Worm (Caenorhabditis elegans): ENCODE measurements around the gene F58G1.7.

The F58G1.7 gene

DNA sequence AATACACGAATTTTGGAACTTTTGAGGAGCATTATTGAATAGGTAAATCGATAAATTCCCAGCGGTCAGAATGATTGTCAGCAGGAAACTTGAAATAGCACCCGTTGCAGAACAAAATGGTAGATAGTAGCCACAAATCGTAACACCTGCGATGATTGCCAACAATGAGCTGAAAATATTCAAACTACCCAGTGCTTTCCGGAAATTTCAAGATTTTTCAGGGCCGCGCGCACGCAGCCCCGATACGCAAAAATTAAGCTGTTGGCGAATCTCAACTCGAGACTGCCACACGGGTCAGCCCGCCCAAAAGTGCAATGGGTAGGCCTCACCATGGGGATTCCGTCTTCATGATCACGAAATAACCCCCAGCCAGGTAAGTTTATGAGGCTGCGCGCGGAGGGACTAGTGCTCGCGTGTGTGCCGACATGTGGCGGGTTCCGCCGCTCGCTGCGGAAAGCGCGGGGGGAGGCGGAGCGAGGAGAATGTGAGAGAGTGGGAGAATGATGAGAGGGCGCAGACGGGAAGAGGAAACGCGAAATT lies 3.4 kb downstream of the F58G1.7 start (continued):
- no peak for TF ChIP-seq egl-27 (tag; optimal IDR thresholded peaks at IDR 0.05)
- peak; percentile 96 for TF ChIP-seq mdt-29 (GFP tag; IDR thresholded peaks at IDR 0.05)
- TF ChIP-seq pqm-1 (tag; optimal IDR thresholded peaks at IDR 0.05), result peak; percentile 24
- peak; percentile 100 for TF ChIP-seq aha-1 (tag)
- peak; percentile 73 for TF ChIP-seq ceh-20 (GFP tag; IDR thresholded peaks at IDR 0.05)
- peak; percentile 71 for TF ChIP-seq dmd-8 (GFP tag; IDR thresholded peaks at IDR 0.05)
- peak; percentile 96 for TF ChIP-seq nhr-102 (tag; optimal IDR thresholded peaks at IDR 0.05)
- TF ChIP-seq nhr-76 (tag; optimal IDR thresholded peaks at IDR 0.05), result no peak
- TF ChIP-seq fkh-10 (GFP tag; optimal IDR thresholded peaks at IDR 0.05), result no peak
- TF ChIP-seq ztf-11 (tag; optimal IDR thresholded peaks at IDR 0.05), result no peak
- peak; percentile 95 for TF ChIP-seq hlh-11 (tag; optimal IDR thresholded peaks at IDR 0.05)
- TF ChIP-seq nhr-42 (GFP tag; IDR thresholded peaks at IDR 0.05), result peak; percentile 94
- peak; percentile 84 for TF ChIP-seq F44E2.7 (GFP tag; IDR thresholded peaks at IDR 0.05)
- TF ChIP-seq jun-1 (tag; optimal IDR thresholded peaks at IDR 0.05), result peak; percentile 73
- peak; percentile 88 for TF ChIP-seq F10B5.3 (tag; optimal IDR thresholded peaks at IDR 0.05)
- peak; percentile 96 for TF ChIP-seq daf-19 (GFP tag; conservative IDR thresholded peaks at IDR 0.05)
- peak; percentile 97 for TF ChIP-seq mep-1 (tag; optimal IDR thresholded peaks at IDR 0.05)
- no peak for TF ChIP-seq tag-97 (GFP tag; IDR thresholded peaks at IDR 0.05)
- TF ChIP-seq lsy-2 (tag; optimal IDR thresholded peaks at IDR 0.05), result peak; percentile 76 to 86
- TF ChIP-seq D1046.2 (GFP tag; IDR thresholded peaks at IDR 0.05), result peak; percentile 88
- TF ChIP-seq ZK546.5 (tag; optimal IDR thresholded peaks at IDR 0.05), result no peak
- TF ChIP-seq mes-2 (tag; optimal IDR thresholded peaks at IDR 0.05; ENCODE audit: poor library complexity, severe bottlenecking), result peak; percentile 93
- TF ChIP-seq sdz-12 (GFP tag; optimal IDR thresholded peaks at IDR 0.05), result peak; percentile 88
- peak; percentile 91 for TF ChIP-seq zfp-3 (GFP tag; conservative IDR thresholded peaks at IDR 0.05)
- TF ChIP-seq snpc-4 (tag; optimal IDR thresholded peaks at IDR 0.05), result peak; percentile 97
- TF ChIP-seq R02D3.7 (tag; optimal IDR thresholded peaks at IDR 0.05), result no peak
- TF ChIP-seq hlh-30 (tag; optimal IDR thresholded peaks at IDR 0.05; ENCODE audit: insufficient read depth), result peak; percentile 93
- TF ChIP-seq ZK337.2 (GFP tag; IDR thresholded peaks at IDR 0.05), result peak; percentile 42
- peak; percentile 86 to 95 for TF ChIP-seq mdl-1 (tag; optimal IDR thresholded peaks at IDR 0.05)
- TF ChIP-seq spr-3 (GFP tag; optimal IDR thresholded peaks at IDR 0.05), result peak; percentile 95
- TF ChIP-seq ceh-62 (tag; optimal IDR thresholded peaks at IDR 0.05), result no peak
- peak; percentile 100 for TF ChIP-seq set-16 (GFP tag; IDR thresholded peaks at IDR 0.05)
- peak; percentile 77 for TF ChIP-seq nhr-25 (tag; optimal IDR thresholded peaks at IDR 0.05; ENCODE audit: borderline replicate concordance, insufficient read depth)
- peak; percentile 89 for TF ChIP-seq dmd-9 (GFP tag; IDR thresholded peaks at IDR 0.05)

DNA sequence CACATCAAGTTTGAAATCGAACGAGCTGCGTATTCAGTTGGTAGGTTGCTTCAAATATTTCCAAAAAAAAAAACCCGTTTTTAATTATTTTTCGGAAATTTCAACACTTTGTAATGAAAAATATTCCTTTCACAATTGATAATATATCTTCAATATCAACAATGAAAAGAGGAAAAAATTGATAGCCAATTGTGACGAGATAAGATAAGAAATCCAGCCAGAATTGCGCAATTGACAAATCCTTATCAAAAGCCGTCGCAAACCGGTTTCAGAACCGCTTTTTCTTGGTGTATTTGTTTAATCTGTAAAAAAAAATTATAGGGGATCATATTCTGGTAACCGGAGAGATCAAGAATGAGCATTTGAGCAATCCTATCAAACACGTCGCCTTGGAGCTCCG lies 5.6 kb downstream of the F58G1.7 start:
- TF ChIP-seq php-3 (GFP tag; IDR thresholded peaks at IDR 0.05) (no peak), pha-4 (GFP tag; IDR thresholded peaks at IDR 0.05) (no peak), pha-4 (tag; optimal IDR thresholded peaks at IDR 0.05) (no peak), nhr-28 (tag; optimal IDR thresholded peaks at IDR 0.05) (peak; percentile 22), madf-9 (GFP tag; conservative IDR thresholded peaks at IDR 0.05) (no peak)

DNA sequence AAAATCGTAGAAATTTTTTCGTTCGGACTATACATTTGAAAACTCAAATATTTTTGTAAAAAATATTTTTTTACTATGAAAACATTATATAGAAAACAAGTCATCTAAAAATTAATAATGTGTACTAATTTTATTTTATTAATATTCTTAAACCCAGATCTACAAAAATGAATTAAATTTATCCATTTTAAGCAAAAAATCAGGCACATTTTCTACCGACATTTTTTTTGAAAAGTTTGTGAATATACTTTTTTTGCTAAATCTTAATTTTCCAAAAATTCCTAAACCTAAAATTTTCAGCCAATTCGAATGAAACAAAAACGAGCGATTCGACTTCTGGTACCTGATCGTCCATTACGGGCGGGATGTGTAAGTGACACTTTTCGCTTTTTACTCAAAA lies 8.3 kb downstream of the F58G1.7 start, which contains the start of gene arrd-10:
Gene arrd-10 (plus strand): TSS at position 301 of the 400 bp plus-strand sequence.
- no peak for TF ChIP-seq ceh-20 (GFP tag; IDR thresholded peaks at IDR 0.05)
- TF ChIP-seq egl-43 (GFP tag; IDR thresholded peaks at IDR 0.05), result no peak
- no peak for TF ChIP-seq set-16 (GFP tag; IDR thresholded peaks at IDR 0.05)
- no peak for TF ChIP-seq nhr-25 (tag; optimal IDR thresholded peaks at IDR 0.05; ENCODE audit: borderline replicate concordance, insufficient read depth)
- no peak for TF ChIP-seq F37D6.2 (tag; optimal IDR thresholded peaks at IDR 0.05)
- TF ChIP-seq ama-1 (optimal IDR thresholded peaks at IDR 0.05), result no peak
- no peak for TF ChIP-seq F49E8.2 (tag; optimal IDR thresholded peaks at IDR 0.05; ENCODE audit: borderline replicate concordance)
- no peak for TF ChIP-seq lsy-2 (tag; optimal IDR thresholded peaks at IDR 0.05)
- TF ChIP-seq cey-2 (tag; optimal IDR thresholded peaks at IDR 0.05; ENCODE audit: borderline replicate concordance, insufficient read depth), result no peak
- no peak for TF ChIP-seq nhr-11 (tag; optimal IDR thresholded peaks at IDR 0.05)
- TF ChIP-seq aha-1 (tag), result no peak
- no peak for TF ChIP-seq lin-39 (tag; optimal IDR thresholded peaks at IDR 0.05)
- TF ChIP-seq tra-1 (GFP tag; IDR thresholded peaks at IDR 0.05), result no peak

Data from whole organism, L4 larva.